Worm (Caenorhabditis elegans): ENCODE data around the gene str-204.
A peak's percentile ranks its signal among the peaks of the same experiment; 100 is the strongest.

Gene str-204

ce11 chrV:7193562-7193961, 34.1 kb downstream of the str-204 start, which contains the start of gene F09G2.8:
TSS of gene F09G2.8 (minus strand) at chrV:7193662.
- TF ChIP-seq hnd-1 (tag; optimal IDR thresholded peaks at IDR 0.05) (no peak), hmg-4 (GFP tag; optimal IDR thresholded peaks at IDR 0.05) (no peak), scrt-1 (GFP tag; IDR thresholded peaks at IDR 0.05) (no peak), ama-1 (optimal IDR thresholded peaks at IDR 0.05) (no peak), ets-7 (tag; optimal IDR thresholded peaks at IDR 0.05) (no peak), ceh-13 (GFP tag; optimal IDR thresholded peaks at IDR 0.05) (no peak), sea-1 (GFP tag; conservative IDR thresholded peaks at IDR 0.05) (no peak), F13C5.2 (tag; optimal IDR thresholded peaks at IDR 0.05) (no peak), hmbx-1 (tag; optimal IDR thresholded peaks at IDR 0.05) (no peak), tbx-37 (GFP tag; conservative IDR thresholded peaks at IDR 0.05) (no peak), tbx-11 (GFP tag; IDR thresholded peaks at IDR 0.05) (no peak), B0310.2 (tag; optimal IDR thresholded peaks at IDR 0.05) (no peak), tra-4 (tag; optimal IDR thresholded peaks at IDR 0.05) (no peak), ceh-36 (tag; optimal IDR thresholded peaks at IDR 0.05) (no peak), pes-1 (GFP tag; IDR thresholded peaks at IDR 0.05) (no peak), aly-1 (tag; optimal IDR thresholded peaks at IDR 0.05) (no peak), flt-1 (GFP tag; IDR thresholded peaks at IDR 0.05) (no peak)

- TF ChIP-seq tra-4 (tag; optimal IDR thresholded peaks at IDR 0.05) (no peak), F13C5.2 (tag; optimal IDR thresholded peaks at IDR 0.05) (no peak), pes-1 (GFP tag; IDR thresholded peaks at IDR 0.05) (no peak), tbx-11 (GFP tag; IDR thresholded peaks at IDR 0.05) (no peak), flt-1 (GFP tag; IDR thresholded peaks at IDR 0.05) (no peak), hmbx-1 (tag; optimal IDR thresholded peaks at IDR 0.05) (no peak), scrt-1 (GFP tag; IDR thresholded peaks at IDR 0.05) (no peak), hnd-1 (tag; optimal IDR thresholded peaks at IDR 0.05) (no peak), sea-1 (GFP tag; conservative IDR thresholded peaks at IDR 0.05) (no peak), ceh-36 (tag; optimal IDR thresholded peaks at IDR 0.05) (no peak), ets-7 (tag; optimal IDR thresholded peaks at IDR 0.05) (no peak)
Measured at ce11 chrV:7194818-7195217, 35.3 kb downstream of the str-204 start.

DNA sequence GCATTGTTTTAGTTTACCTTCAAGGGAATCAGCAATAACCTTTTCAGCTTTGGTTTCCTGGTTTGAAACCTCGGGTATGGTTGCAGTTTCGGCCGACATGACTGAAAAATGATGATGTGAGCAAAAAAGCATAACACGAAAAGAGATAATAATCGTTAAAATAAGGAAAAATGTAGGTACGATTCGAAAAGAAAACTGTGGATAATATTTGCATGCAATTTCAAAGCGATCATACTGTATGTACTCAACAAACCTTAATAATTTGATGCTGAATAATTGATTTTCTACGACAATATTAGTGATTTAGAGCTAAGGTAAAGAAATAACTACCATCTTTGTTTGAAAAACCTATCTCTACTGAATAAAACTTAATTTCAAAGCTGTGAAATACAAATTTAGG, 36.5 kb downstream of the str-204 start, which contains the start of gene attf-2:
Gene attf-2 (minus strand): TSS at position 101 of the 400 bp plus-strand sequence.
- TF ChIP-seq hnd-1 (tag; optimal IDR thresholded peaks at IDR 0.05), result no peak
- no peak for TF ChIP-seq tra-4 (tag; optimal IDR thresholded peaks at IDR 0.05)
- TF ChIP-seq ceh-13 (GFP tag; optimal IDR thresholded peaks at IDR 0.05), result no peak
- no peak for TF ChIP-seq F13C5.2 (tag; optimal IDR thresholded peaks at IDR 0.05)
- TF ChIP-seq pes-1 (GFP tag; IDR thresholded peaks at IDR 0.05), result no peak
- no peak for TF ChIP-seq ceh-36 (tag; optimal IDR thresholded peaks at IDR 0.05)
- TF ChIP-seq sea-1 (GFP tag; conservative IDR thresholded peaks at IDR 0.05), result no peak
- TF ChIP-seq ets-7 (tag; optimal IDR thresholded peaks at IDR 0.05), result no peak
- no peak for TF ChIP-seq tbx-37 (GFP tag; conservative IDR thresholded peaks at IDR 0.05)
- TF ChIP-seq scrt-1 (GFP tag; IDR thresholded peaks at IDR 0.05), result no peak
- TF ChIP-seq ama-1 (optimal IDR thresholded peaks at IDR 0.05), result no peak
- no peak for TF ChIP-seq hmg-4 (GFP tag; optimal IDR thresholded peaks at IDR 0.05)
- TF ChIP-seq flt-1 (GFP tag; IDR thresholded peaks at IDR 0.05), result no peak
- TF ChIP-seq tbx-11 (GFP tag; IDR thresholded peaks at IDR 0.05), result no peak
- TF ChIP-seq hmbx-1 (tag; optimal IDR thresholded peaks at IDR 0.05), result no peak
- TF ChIP-seq B0310.2 (tag; optimal IDR thresholded peaks at IDR 0.05), result no peak
- TF ChIP-seq aly-1 (tag; optimal IDR thresholded peaks at IDR 0.05), result no peak

DNA sequence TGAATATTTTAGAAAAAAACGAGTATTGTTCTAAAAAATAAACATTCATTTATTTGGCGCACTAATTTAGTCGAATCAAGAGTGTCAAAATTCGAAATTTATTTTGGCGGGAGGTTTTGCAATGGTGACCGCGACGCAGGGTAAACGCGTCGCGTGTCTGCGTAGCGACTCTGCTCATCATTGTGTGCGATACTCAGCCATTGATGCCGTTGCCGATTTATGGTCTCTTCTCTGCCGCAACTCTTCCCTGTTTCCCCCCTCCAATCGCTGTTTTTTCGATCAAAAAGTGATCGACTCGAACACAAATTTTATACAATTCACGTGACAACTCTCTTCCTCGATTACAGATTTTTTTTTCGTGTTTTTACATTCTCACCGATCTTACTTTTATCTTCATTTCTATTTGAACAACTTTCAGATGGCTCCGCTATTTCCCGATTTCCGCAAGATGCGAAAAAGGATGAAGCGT, 37.0 kb downstream of the str-204 start, which contains the start of gene F09G2.2:
Gene F09G2.2 (plus strand): TSS at position 419 of the 469 bp plus-strand sequence.
- no peak for TF ChIP-seq aly-1 (tag; optimal IDR thresholded peaks at IDR 0.05)
- no peak for TF ChIP-seq pes-1 (GFP tag; IDR thresholded peaks at IDR 0.05)
- TF ChIP-seq hmg-4 (GFP tag; optimal IDR thresholded peaks at IDR 0.05), result peak; percentile 19
- TF ChIP-seq F13C5.2 (tag; optimal IDR thresholded peaks at IDR 0.05), result peak; percentile 59
- 0 out of 2 replicates have a peak, but pooled peaks have one; percentile 12 for TF ChIP-seq flt-1 (GFP tag; IDR thresholded peaks at IDR 0.05)
- no peak for TF ChIP-seq tbx-37 (GFP tag; conservative IDR thresholded peaks at IDR 0.05)

ce11 chrV:7197036-7197435, 37.5 kb downstream of the str-204 start:
- TF ChIP-seq aly-1 (tag; optimal IDR thresholded peaks at IDR 0.05) (no peak), tra-4 (tag; optimal IDR thresholded peaks at IDR 0.05) (no peak), ama-1 (optimal IDR thresholded peaks at IDR 0.05) (no peak), tbx-37 (GFP tag; conservative IDR thresholded peaks at IDR 0.05) (no peak), pes-1 (GFP tag; IDR thresholded peaks at IDR 0.05) (no peak), B0310.2 (tag; optimal IDR thresholded peaks at IDR 0.05) (no peak), flt-1 (GFP tag; IDR thresholded peaks at IDR 0.05) (no peak), ets-7 (tag; optimal IDR thresholded peaks at IDR 0.05) (no peak), hnd-1 (tag; optimal IDR thresholded peaks at IDR 0.05) (no peak), tbx-11 (GFP tag; IDR thresholded peaks at IDR 0.05) (no peak), ceh-13 (GFP tag; optimal IDR thresholded peaks at IDR 0.05) (no peak), hmg-4 (GFP tag; optimal IDR thresholded peaks at IDR 0.05) (no peak), hmbx-1 (tag; optimal IDR thresholded peaks at IDR 0.05) (no peak), ceh-36 (tag; optimal IDR thresholded peaks at IDR 0.05) (no peak), F13C5.2 (tag; optimal IDR thresholded peaks at IDR 0.05) (no peak), sea-1 (GFP tag; conservative IDR thresholded peaks at IDR 0.05) (no peak), scrt-1 (GFP tag; IDR thresholded peaks at IDR 0.05) (no peak)

DNA sequence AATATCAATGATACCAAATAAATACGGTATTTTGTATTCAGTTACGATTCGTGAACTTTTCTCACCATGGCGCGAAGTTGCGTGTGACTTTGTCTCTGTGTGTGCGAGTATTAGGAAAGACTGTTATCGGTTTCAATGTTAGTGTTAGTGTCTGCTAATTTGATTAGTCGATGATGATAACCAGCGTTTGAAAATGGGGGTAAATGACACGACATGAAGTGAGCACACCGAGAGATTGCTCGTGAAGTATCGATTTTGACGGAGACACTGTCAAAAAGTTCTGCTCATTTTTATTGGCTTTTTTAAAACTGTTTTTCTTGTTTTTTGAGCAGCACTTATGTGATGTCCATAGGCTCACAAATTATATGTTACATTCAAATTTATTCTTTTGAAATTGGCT, 38.9 kb downstream of the str-204 start:
- TF ChIP-seq ama-1 (optimal IDR thresholded peaks at IDR 0.05) (peak; percentile 21), ceh-36 (tag; optimal IDR thresholded peaks at IDR 0.05) (no peak)

DNA sequence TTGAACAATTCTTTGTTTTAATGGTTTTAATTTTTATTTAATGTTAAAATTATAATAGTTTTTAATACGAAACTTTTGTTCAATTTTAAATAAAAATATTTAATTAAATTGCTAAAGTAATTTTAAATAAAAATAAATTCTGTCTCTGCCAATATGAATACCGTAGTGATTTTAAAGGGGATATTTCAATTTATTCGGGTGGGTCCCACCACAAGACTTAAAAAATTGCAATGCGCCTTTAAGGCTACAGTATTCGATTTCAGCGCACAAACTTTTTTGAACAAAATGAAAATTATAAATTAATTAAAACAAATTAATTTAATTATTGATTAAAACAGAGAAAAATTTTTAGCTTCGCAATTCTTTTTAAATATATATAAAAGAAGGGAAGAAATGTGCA, 39.6 kb downstream of the str-204 start:
- TF ChIP-seq hmbx-1 (tag; optimal IDR thresholded peaks at IDR 0.05), result no peak

ce11 chrV:7199932-7200331, 40.4 kb downstream of the str-204 start, which contains the start of gene F09G2.1:
TSS of gene F09G2.1 (plus strand) at chrV:7200232.
- TF ChIP-seq ama-1 (optimal IDR thresholded peaks at IDR 0.05), result no peak
- TF ChIP-seq scrt-1 (GFP tag; IDR thresholded peaks at IDR 0.05), result no peak
- no peak for TF ChIP-seq hnd-1 (tag; optimal IDR thresholded peaks at IDR 0.05)
- TF ChIP-seq flt-1 (GFP tag; IDR thresholded peaks at IDR 0.05), result no peak
- no peak for TF ChIP-seq tbx-37 (GFP tag; conservative IDR thresholded peaks at IDR 0.05)
- no peak for TF ChIP-seq aly-1 (tag; optimal IDR thresholded peaks at IDR 0.05)
- TF ChIP-seq sea-1 (GFP tag; conservative IDR thresholded peaks at IDR 0.05), result no peak
- no peak for TF ChIP-seq pes-1 (GFP tag; IDR thresholded peaks at IDR 0.05)
- no peak for TF ChIP-seq hmbx-1 (tag; optimal IDR thresholded peaks at IDR 0.05)
- TF ChIP-seq hmg-4 (GFP tag; optimal IDR thresholded peaks at IDR 0.05), result no peak
- TF ChIP-seq tbx-11 (GFP tag; IDR thresholded peaks at IDR 0.05), result no peak
- no peak for TF ChIP-seq B0310.2 (tag; optimal IDR thresholded peaks at IDR 0.05)
- TF ChIP-seq ets-7 (tag; optimal IDR thresholded peaks at IDR 0.05), result no peak
- no peak for TF ChIP-seq tra-4 (tag; optimal IDR thresholded peaks at IDR 0.05)
- no peak for TF ChIP-seq ceh-36 (tag; optimal IDR thresholded peaks at IDR 0.05)
- TF ChIP-seq F13C5.2 (tag; optimal IDR thresholded peaks at IDR 0.05), result no peak
- no peak for TF ChIP-seq ceh-13 (GFP tag; optimal IDR thresholded peaks at IDR 0.05)
